Fruit fly (Drosophila melanogaster) whole organism, prepupa: ENCODE measurements around the gene xit.

Source experiments
- Blimp-1 ChIP-seq: fragments of 200-800 bp; sonication (Bioruptor generic); optimal IDR thresholded peaks from 3 replicates; lab custom pipeline; 2017; ENCODE audit warnings: missing biosample characterization, missing genetic modification characterization, mild to moderate bottlenecking, moderate library complexity, missing genetic modification reagents
- CG10631 ChIP-seq: fragments of 200-800 bp; sonication (Bioruptor generic); optimal IDR thresholded peaks from 2 replicates; lab custom pipeline; 2016; ENCODE audit warnings: missing biosample characterization, missing genetic modification characterization
- CG10669 ChIP-seq: fragments of 200-800 bp; sonication (Bioruptor generic); optimal IDR thresholded peaks from 3 replicates; lab custom pipeline; 2018; ENCODE audit warnings: missing biosample characterization, mild to moderate bottlenecking, missing genetic modification characterization, moderate library complexity
- CG11294 ChIP-seq: fragments of 200-800 bp; sonication (Bioruptor generic); IDR thresholded peaks from 2 replicates; pipeline ENCODE4 v1.3.6; 2022; ENCODE audit warnings: missing biosample characterization, missing genetic modification characterization
- CG11762 ChIP-seq: fragments of 200-800 bp; sonication (Bioruptor generic); optimal IDR thresholded peaks from 3 replicates; lab custom pipeline; 2016; ENCODE audit warnings: missing biosample characterization, missing genetic modification characterization; ENCODE audit not compliant: insufficient read depth
- CG11902 ChIP-seq: fragments of 200-800 bp; sonication (Bioruptor generic); optimal IDR thresholded peaks from 3 replicates; lab custom pipeline; 2016; ENCODE audit warnings: missing biosample characterization, missing genetic modification characterization
- CG15336 ChIP-seq: fragments of 200-800 bp; sonication (Bioruptor generic); IDR thresholded peaks from 2 replicates; pipeline ENCODE4 v1.3.6; 2022; ENCODE audit warnings: missing biosample characterization, missing genetic modification characterization
- CG1621 ChIP-seq: fragments of 200-800 bp; sonication (Bioruptor generic); optimal IDR thresholded peaks from 3 replicates; lab custom pipeline; 2018; ENCODE audit warnings: missing biosample characterization, mild to moderate bottlenecking, missing genetic modification characterization
- CG16779 ChIP-seq: fragments of 200-800 bp; sonication (Bioruptor generic); optimal IDR thresholded peaks from 3 replicates; lab custom pipeline; 2017; ENCODE audit warnings: missing biosample characterization, mild to moderate bottlenecking, missing genetic modification characterization
- CG3032 ChIP-seq: fragments of 200-800 bp; optimal IDR thresholded peaks from 2 replicates; lab custom pipeline; 2019; ENCODE audit warnings: missing biosample characterization, mild to moderate bottlenecking, missing genetic modification characterization, moderate library complexity
- CG31627 ChIP-seq: fragments of 200-800 bp; sonication (Bioruptor generic); optimal IDR thresholded peaks from 3 replicates; lab custom pipeline; 2016; ENCODE audit warnings: missing biosample characterization, missing genetic modification characterization
- CG32006 ChIP-seq: fragments of 200-800 bp; sonication (Bioruptor generic); optimal IDR thresholded peaks from 3 replicates; lab custom pipeline; 2017; ENCODE audit warnings: missing biosample characterization, mild to moderate bottlenecking, missing genetic modification characterization
- CG34406 ChIP-seq: fragments of 200-800 bp; sonication (Bioruptor generic); optimal IDR thresholded peaks from 3 replicates; lab custom pipeline; 2016; ENCODE audit warnings: missing biosample characterization, missing genetic modification characterization
- CG3919 ChIP-seq: fragments of 200-800 bp; sonication (Bioruptor generic); optimal IDR thresholded peaks from 3 replicates; lab custom pipeline; 2016; ENCODE audit warnings: missing biosample characterization, missing genetic modification characterization
- CG4318 ChIP-seq: fragments of 200-800 bp; sonication (Bioruptor generic); optimal IDR thresholded peaks from 3 replicates; lab custom pipeline; 2017; ENCODE audit warnings: missing biosample characterization, mild to moderate bottlenecking, missing genetic modification characterization
- CG6163 ChIP-seq: fragments of 200-800 bp; sonication (Bioruptor generic); IDR thresholded peaks from 3 replicates; pipeline ENCODE4 v1.3.6; 2022; ENCODE audit warnings: missing biosample characterization, missing genetic modification characterization
- CG6808 ChIP-seq: fragments of 200-800 bp; sonication (Bioruptor generic); optimal IDR thresholded peaks from 3 replicates; lab custom pipeline; 2017; ENCODE audit warnings: missing biosample characterization, missing genetic modification characterization, mild to moderate bottlenecking, moderate library complexity, missing genetic modification reagents
- CG7368 ChIP-seq: fragments of 200-800 bp; sonication (Bioruptor generic); optimal IDR thresholded peaks from 3 replicates; lab custom pipeline; 2016; ENCODE audit warnings: missing biosample characterization, missing genetic modification characterization
- CG8119 ChIP-seq: fragments of 200-800 bp; sonication (Bioruptor generic); IDR thresholded peaks from 3 replicates; pipeline ENCODE4 v1.3.6; 2022; ENCODE audit warnings: missing biosample characterization, missing genetic modification characterization
- CG8319 ChIP-seq: fragments of 200-800 bp; sonication (Bioruptor generic); optimal IDR thresholded peaks from 3 replicates; lab custom pipeline; 2016; ENCODE audit warnings: missing biosample characterization, missing genetic modification characterization
- CG8632 ChIP-seq: fragments of 200-800 bp; sonication (Bioruptor generic); optimal IDR thresholded peaks from 3 replicates; lab custom pipeline; 2016; ENCODE audit warnings: missing biosample characterization, missing genetic modification characterization
- CG9139 ChIP-seq: fragments of 200-800 bp; sonication (Bioruptor generic); optimal IDR thresholded peaks from 3 replicates; lab custom pipeline; 2017; ENCODE audit warnings: missing biosample characterization, mild to moderate bottlenecking, missing genetic modification characterization
- Eip75B ChIP-seq: fragments of 200-800 bp; sonication (Bioruptor generic); optimal IDR thresholded peaks from 3 replicates; lab custom pipeline; 2016; ENCODE audit warnings: missing biosample characterization, missing genetic modification characterization
- Eip78C ChIP-seq: fragments of 200-800 bp; sonication (Bioruptor generic); peaks from one replicate; lab custom pipeline; 2016; ENCODE audit warnings: missing biosample characterization, missing genetic modification characterization
- Eip93F ChIP-seq: fragments of 200-800 bp; sonication (Bioruptor generic); optimal IDR thresholded peaks from 2 replicates; lab custom pipeline; 2016; ENCODE audit warnings: missing biosample characterization, mild to moderate bottlenecking, missing genetic modification characterization
- Ets21C ChIP-seq: fragments of 200-800 bp; sonication (Bioruptor generic); optimal IDR thresholded peaks from 3 replicates; lab custom pipeline; 2016; ENCODE audit warnings: missing biosample characterization, missing genetic modification characterization
- Ets96B ChIP-seq: fragments of 200-800 bp; optimal IDR thresholded peaks from 2 replicates; lab custom pipeline; 2019; ENCODE audit warnings: missing biosample characterization, mild to moderate bottlenecking, missing genetic modification characterization, moderate library complexity
- Gug ChIP-seq: fragments of 200-800 bp; sonication (Bioruptor generic); IDR thresholded peaks from 2 replicates; pipeline ENCODE4 v1.3.6; 2022; ENCODE audit warnings: missing biosample characterization, missing genetic modification characterization
- Hr39 ChIP-seq: fragments of 200-800 bp; sonication (Bioruptor generic); optimal IDR thresholded peaks from 2 replicates; lab custom pipeline; 2016; ENCODE audit warnings: missing biosample characterization, missing genetic modification characterization
- Hr4 ChIP-seq: fragments of 200-800 bp; sonication (Bioruptor generic); optimal IDR thresholded peaks from 3 replicates; lab custom pipeline; 2016; ENCODE audit warnings: missing biosample characterization, missing genetic modification characterization
- Lpt ChIP-seq: fragments of 200-800 bp; sonication (Bioruptor generic); optimal IDR thresholded peaks from 3 replicates; lab custom pipeline; 2016; ENCODE audit warnings: missing biosample characterization, missing genetic modification characterization
- Met ChIP-seq: fragments of 200-800 bp; sonication (Bioruptor generic); optimal IDR thresholded peaks from 3 replicates; lab custom pipeline; 2016; ENCODE audit warnings: missing biosample characterization, missing genetic modification characterization
- OdsH ChIP-seq: fragments of 200-800 bp; sonication (Bioruptor generic); optimal IDR thresholded peaks from 3 replicates; lab custom pipeline; 2016; ENCODE audit warnings: missing biosample characterization, missing genetic modification characterization
- Smox ChIP-seq: fragments of 200-800 bp; sonication (Bioruptor generic); optimal IDR thresholded peaks from 3 replicates; lab custom pipeline; 2016; ENCODE audit warnings: missing biosample characterization, missing genetic modification characterization
- Sox102F ChIP-seq: fragments of 200-800 bp; sonication (Bioruptor generic); optimal IDR thresholded peaks from 2 replicates; lab custom pipeline; 2016; ENCODE audit warnings: missing biosample characterization, mild to moderate bottlenecking, missing genetic modification characterization
- Sox14 ChIP-seq: fragments of 200-800 bp; sonication (Bioruptor generic); optimal IDR thresholded peaks from 3 replicates; lab custom pipeline; 2016; ENCODE audit warnings: missing biosample characterization, missing genetic modification characterization
- Sox15 ChIP-seq: fragments of 200-800 bp; sonication (Bioruptor generic); optimal IDR thresholded peaks from 3 replicates; lab custom pipeline; 2016; ENCODE audit warnings: missing biosample characterization, missing genetic modification characterization
- achi ChIP-seq: fragments of 200-800 bp; sonication (Bioruptor generic); optimal IDR thresholded peaks from 3 replicates; lab custom pipeline; 2016; ENCODE audit warnings: missing biosample characterization, missing genetic modification characterization
- cyc ChIP-seq: fragments of 200-800 bp; sonication (Bioruptor generic); optimal IDR thresholded peaks from 3 replicates; lab custom pipeline; 2016; ENCODE audit warnings: missing biosample characterization, missing genetic modification characterization
- dac ChIP-seq: fragments of 200-800 bp; sonication (Bioruptor generic); optimal IDR thresholded peaks from 2 replicates; lab custom pipeline; 2017; ENCODE audit warnings: missing biosample characterization, mild to moderate bottlenecking, missing genetic modification characterization
- dsx ChIP-seq: fragments of 200-800 bp; optimal IDR thresholded peaks from 3 replicates; lab custom pipeline; 2019; ENCODE audit warnings: missing biosample characterization, mild to moderate bottlenecking, missing genetic modification characterization, moderate library complexity; ENCODE audit not compliant: poor library complexity, severe bottlenecking
- eg ChIP-seq: fragments of 200-800 bp; sonication (Bioruptor generic); IDR thresholded peaks from 3 replicates; pipeline ENCODE4 v1.3.6; 2022; ENCODE audit warnings: missing biosample characterization, missing genetic modification characterization
- esn ChIP-seq: fragments of 200-800 bp; sonication (Bioruptor generic); optimal IDR thresholded peaks from 2 replicates; lab custom pipeline; 2016; ENCODE audit warnings: missing biosample characterization, mild to moderate bottlenecking, missing genetic modification characterization, moderate library complexity
- fd59A ChIP-seq: fragments of 200-800 bp; sonication (Bioruptor generic); optimal IDR thresholded peaks from 2 replicates; lab custom pipeline; 2017; ENCODE audit warnings: missing biosample characterization, mild to moderate bottlenecking, missing genetic modification characterization, missing genetic modification reagents
- fkh ChIP-seq: fragments of 200-800 bp; sonication (Bioruptor generic); optimal IDR thresholded peaks from 3 replicates; lab custom pipeline; 2017; ENCODE audit warnings: missing biosample characterization, mild to moderate bottlenecking, missing genetic modification characterization, moderate library complexity
- salr ChIP-seq, 2 experiments: fragments of 200-800 bp; sonication (Bioruptor generic); optimal IDR thresholded peaks; 3 replicates each; lab custom pipeline; 2016 to 2018; ENCODE audit warnings: missing biosample characterization in 2 of 2, missing genetic modification characterization in 2 of 2, mild to moderate bottlenecking in 1 of 2
- spab ChIP-seq: fragments of 200-800 bp; sonication (Bioruptor generic); optimal IDR thresholded peaks from 2 replicates; lab custom pipeline; 2017; ENCODE audit warnings: missing biosample characterization, mild to moderate bottlenecking, missing genetic modification characterization, missing genetic modification reagents
- ss ChIP-seq, 2 experiments: fragments of 200-800 bp; sonication (Bioruptor generic); optimal IDR thresholded peaks; 2 replicates in 1 of 2; 3 replicates in 1 of 2; lab custom pipeline; 2017 to 2018; ENCODE audit warnings: mild to moderate bottlenecking in 2 of 2, missing biosample characterization in 2 of 2, missing genetic modification characterization in 2 of 2, moderate library complexity in 1 of 2
- topi ChIP-seq: fragments of 200-800 bp; sonication (Bioruptor generic); optimal IDR thresholded peaks from 3 replicates; lab custom pipeline; 2016; ENCODE audit warnings: missing biosample characterization, missing genetic modification characterization
- vri ChIP-seq: fragments of 200-800 bp; sonication (Bioruptor generic); optimal IDR thresholded peaks from 3 replicates; lab custom pipeline; 2016; ENCODE audit warnings: missing biosample characterization, mild to moderate bottlenecking, missing genetic modification characterization

xit gene

DNA sequence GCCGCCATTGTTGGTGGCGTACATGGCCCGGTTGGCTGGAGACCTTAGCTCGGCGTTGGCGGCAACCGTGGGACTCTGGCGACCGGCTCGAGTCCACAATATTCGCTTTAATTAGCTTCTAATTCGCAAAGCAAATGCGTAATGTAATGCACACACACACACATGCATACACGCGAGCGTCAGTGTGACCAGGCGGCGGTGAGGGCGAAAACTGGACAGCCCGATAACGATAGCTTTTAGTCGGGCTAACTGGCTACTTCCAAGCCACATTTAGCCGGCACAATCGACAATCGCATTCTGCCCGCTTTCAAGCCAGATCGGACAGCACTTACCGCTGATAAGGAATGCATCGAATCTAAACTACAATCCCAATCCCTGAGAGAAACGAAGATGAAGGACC, at the start of gene xit, which contains the start of gene Nf-YC:
xit (plus strand) TSS at position 314 of the 400 bp plus-strand sequence.
Nf-YC (minus strand) TSS at position 217 of the 400 bp plus-strand sequence.
- no peak for TF ChIP-seq Sox102F (GFP tag; lab: Kevin White, UChicago)
- TF ChIP-seq, all 60 proteins: peak for 0

DNA sequence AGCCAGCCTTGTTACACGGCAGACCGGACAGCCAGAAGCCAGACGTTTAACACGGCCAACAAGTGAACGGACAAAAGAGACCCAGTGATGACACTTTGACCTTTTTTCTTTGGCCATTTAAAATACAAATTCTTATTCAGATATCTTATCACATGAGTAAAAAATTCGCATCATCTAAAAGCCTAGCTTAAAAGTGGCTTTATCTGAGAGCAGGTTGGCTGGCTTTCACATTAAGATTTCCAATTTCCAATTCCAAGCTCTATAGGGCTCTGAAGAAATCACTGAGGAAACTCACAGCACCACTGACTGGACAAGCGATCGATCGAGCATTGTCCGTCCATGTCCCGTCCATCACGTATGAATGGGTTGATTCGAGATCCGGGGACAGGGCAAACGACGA, 45.2 kb upstream of the xit start:
- TF ChIP-seq CG10631 (GFP tag; lab: Kevin White, UChicago) (no peak), CG8632 (GFP tag; lab: Kevin White, UChicago) (no peak), CG9139 (GFP tag; lab: Kevin White, UChicago) (no peak), spab (GFP tag; lab: Kevin White, UChicago) (peak; percentile 16), vri (GFP tag; lab: Kevin White, UChicago) (no peak), fkh (GFP tag; lab: Kevin White, UChicago) (no peak), Eip78C (GFP tag; lab: Kevin White, UChicago) (peak; percentile 65), Eip93F (GFP tag; lab: Kevin White, UChicago) (no peak), CG8119 (GFP tag; lab: Robert Waterston, UW) (no peak), ss (GFP tag; optimal IDR thresholded peaks at IDR 0.05; lab: Kevin White, UChicago) (peak in 1 of 2 experiments; percentile 21), CG11294 (GFP tag; lab: Robert Waterston, UW) (no peak), CG3919 (GFP tag; lab: Kevin White, UChicago) (peak; percentile 31), CG1621 (tag; lab: Kevin White, UChicago) (no peak), CG4318 (GFP tag; lab: Kevin White, UChicago) (no peak), Sox14 (GFP tag; lab: Kevin White, UChicago) (no peak), Ets21C (GFP tag; lab: Kevin White, UChicago) (no peak), CG6808 (peak; percentile 21), salr (GFP tag; optimal IDR thresholded peaks at IDR 0.05; lab: Kevin White, UChicago) (no peak), CG7368 (no peak), Hr39 (GFP tag; lab: Kevin White, UChicago) (no peak), dsx (GFP tag; lab: Kevin White, UChicago) (peak; percentile 7), Ets96B (tag; lab: Kevin White, UChicago) (peak; percentile 23), OdsH (no peak), eg (no peak), Lpt (GFP tag; lab: Kevin White, UChicago) (no peak), CG16779 (no peak), achi (peak; percentile 1), dac (GFP tag; lab: Kevin White, UChicago) (no peak), Smox (GFP tag; lab: Kevin White, UChicago) (no peak), CG15336 (GFP tag; lab: Robert Waterston, UW) (no peak), esn (GFP tag; lab: Kevin White, UChicago) (peak; percentile 6), Sox102F (GFP tag; lab: Kevin White, UChicago) (peak; percentile 2), Blimp-1 (GFP tag; lab: Kevin White, UChicago) (no peak), cyc (GFP tag; lab: Kevin White, UChicago) (no peak), CG3032 (tag; lab: Kevin White, UChicago) (peak; percentile 25), CG11762 (GFP tag; lab: Kevin White, UChicago) (no peak), fd59A (GFP tag; lab: Kevin White, UChicago) (no peak), Gug (no peak), CG34406 (GFP tag; lab: Kevin White, UChicago) (no peak), CG6163 (no peak), CG31627 (GFP tag; lab: Kevin White, UChicago) (no peak), Met (GFP tag; lab: Kevin White, UChicago) (no peak), CG11902 (no peak), Sox15 (GFP tag; lab: Kevin White, UChicago) (no peak), topi (GFP tag; lab: Kevin White, UChicago) (peak; percentile 3), Hr4 (no peak), CG8319 (no peak), CG32006 (GFP tag; lab: Kevin White, UChicago) (no peak), Eip75B (GFP tag; lab: Kevin White, UChicago) (no peak), CG10669 (GFP tag; lab: Kevin White, UChicago) (no peak)
